Worm (Caenorhabditis elegans) whole organism, late embryonic: ENCODE data around the gene T19B10.2.
A peak's percentile ranks its signal among the peaks of the same experiment; 100 is the strongest.

Source experiments
- C08G9.2 ChIP-seq: sonication (generic microtip); optimal IDR thresholded peaks from 2 replicates; lab custom pipeline; 2016; ENCODE audit warnings: mild to moderate bottlenecking, missing genetic modification characterization, moderate library complexity, missing compliant biosample characterization
- C38D4.7 ChIP-seq: fragments of 200-800 bp; sonication (Bioruptor generic); optimal IDR thresholded peaks from 2 replicates; lab custom pipeline; 2018; ENCODE audit warnings: mild to moderate bottlenecking, missing genetic modification characterization, moderate library complexity, missing compliant biosample characterization
- F13H6.1 ChIP-seq: sonication (generic microtip); optimal IDR thresholded peaks from 2 replicates; lab custom pipeline; 2016; ENCODE audit warnings: missing genetic modification characterization, missing compliant biosample characterization
- K02D7.2 ChIP-seq: sonication (generic microtip); optimal IDR thresholded peaks from 2 replicates; lab custom pipeline; 2017; ENCODE audit warnings: mild to moderate bottlenecking, missing genetic modification characterization, missing compliant biosample characterization
- K09A11.1 ChIP-seq: sonication (generic microtip); optimal IDR thresholded peaks from 2 replicates; lab custom pipeline; 2017; ENCODE audit warnings: antibody characterized with exemption, mild to moderate bottlenecking, missing genetic modification characterization, missing compliant biosample characterization; ENCODE audit not compliant: insufficient read depth
- T23F11.4 ChIP-seq: fragments of 200-800 bp; sonication (Bioruptor generic); optimal IDR thresholded peaks from 2 replicates; lab custom pipeline; 2018; ENCODE audit warnings: mild to moderate bottlenecking, missing genetic modification characterization, missing compliant biosample characterization
- Y22D7AL.16 ChIP-seq: sonication (generic microtip); optimal IDR thresholded peaks from 2 replicates; lab custom pipeline; 2016; ENCODE audit warnings: missing genetic modification characterization, missing compliant biosample characterization
- ahr-1 ChIP-seq: sonication (generic microtip); optimal IDR thresholded peaks from 2 replicates; lab custom pipeline; 2016; ENCODE audit warnings: missing genetic modification characterization, missing compliant biosample characterization
- ama-1 ChIP-seq: fragments of 150-350 bp; optimal IDR thresholded peaks from 2 replicates; lab custom pipeline; 2014
- ceh-14 ChIP-seq: sonication (generic microtip); optimal IDR thresholded peaks from 2 replicates; lab custom pipeline; 2016; ENCODE audit warnings: missing genotype, missing genetic modification characterization, missing compliant biosample characterization
- ceh-19 ChIP-seq: fragments of 200-800 bp; sonication (Bioruptor generic); optimal IDR thresholded peaks from 2 replicates; lab custom pipeline; 2018; ENCODE audit warnings: mild to moderate bottlenecking, missing genetic modification characterization, missing compliant biosample characterization
- ceh-2 ChIP-seq: sonication (generic microtip); optimal IDR thresholded peaks from 2 replicates; lab custom pipeline; 2016; ENCODE audit warnings: missing genotype, missing genetic modification characterization, missing compliant biosample characterization
- ceh-22 ChIP-seq: sonication (generic microtip); optimal IDR thresholded peaks from 2 replicates; lab custom pipeline; 2017; ENCODE audit warnings: missing biosample characterization, missing genetic modification characterization
- ceh-30 ChIP-seq: fragments of 150-350 bp; optimal IDR thresholded peaks from 2 replicates; lab custom pipeline; 2014; ENCODE audit warnings: missing biosample characterization, missing genetic modification characterization
- ceh-31 ChIP-seq: sonication (generic microtip); optimal IDR thresholded peaks from 2 replicates; lab custom pipeline; 2016; ENCODE audit warnings: missing genetic modification characterization, missing compliant biosample characterization
- ceh-34 ChIP-seq: sonication (generic microtip); optimal IDR thresholded peaks from 2 replicates; lab custom pipeline; 2016; ENCODE audit warnings: mild to moderate bottlenecking, missing genetic modification characterization, missing compliant biosample characterization
- ceh-48 ChIP-seq: sonication (generic microtip); optimal IDR thresholded peaks from 2 replicates; lab custom pipeline; 2016; ENCODE audit warnings: missing genetic modification characterization, inconsistent platforms, missing compliant biosample characterization
- ceh-6 ChIP-seq: fragments of 200-800 bp; sonication (Bioruptor generic); optimal IDR thresholded peaks from 2 replicates; lab custom pipeline; 2018; ENCODE audit warnings: mild to moderate bottlenecking, missing genetic modification characterization, missing compliant biosample characterization
- ceh-9 ChIP-seq: sonication (generic microtip); optimal IDR thresholded peaks from 2 replicates; lab custom pipeline; 2016; ENCODE audit warnings: mild to moderate bottlenecking, missing genetic modification characterization, inconsistent platforms, missing compliant biosample characterization
- dmd-4 ChIP-seq: sonication (generic microtip); optimal IDR thresholded peaks from 2 replicates; lab custom pipeline; 2016; ENCODE audit warnings: borderline replicate concordance, missing genetic modification characterization, missing compliant biosample characterization
- dve-1 ChIP-seq: sonication (generic microtip); optimal IDR thresholded peaks from 2 replicates; lab custom pipeline; 2017; ENCODE audit warnings: antibody characterized with exemption, mild to moderate bottlenecking, missing genetic modification characterization, missing compliant biosample characterization
- elt-2 ChIP-seq: sonication (generic microtip); optimal IDR thresholded peaks from 2 replicates; lab custom pipeline; 2016; ENCODE audit warnings: missing genetic modification reagents, missing genetic modification characterization, missing compliant biosample characterization
- elt-4 ChIP-seq: sonication (generic microtip); optimal IDR thresholded peaks from 2 replicates; lab custom pipeline; 2016; ENCODE audit warnings: missing genetic modification characterization, missing compliant biosample characterization
- eyg-1 ChIP-seq: sonication (generic microtip); optimal IDR thresholded peaks from 2 replicates; lab custom pipeline; 2016; ENCODE audit warnings: missing genotype, missing genetic modification characterization, missing compliant biosample characterization
- fax-1 ChIP-seq: sonication (generic microtip); optimal IDR thresholded peaks from 2 replicates; lab custom pipeline; 2016; ENCODE audit warnings: missing genotype, missing genetic modification characterization, missing compliant biosample characterization
- hlh-13 ChIP-seq: fragments of 200-800 bp; sonication (Bioruptor generic); optimal IDR thresholded peaks from 2 replicates; lab custom pipeline; 2018; ENCODE audit warnings: mild to moderate bottlenecking, missing genetic modification characterization, missing compliant biosample characterization
- hlh-15 ChIP-seq: sonication (generic microtip); optimal IDR thresholded peaks from 2 replicates; lab custom pipeline; 2016; ENCODE audit warnings: missing genetic modification characterization, missing compliant biosample characterization
- hlh-30 ChIP-seq: sonication (generic microtip); optimal IDR thresholded peaks from 2 replicates; lab custom pipeline; 2017; ENCODE audit warnings: antibody characterized with exemption, missing genetic modification characterization, missing compliant biosample characterization; ENCODE audit not compliant: insufficient read depth
- hlh-6 ChIP-seq: sonication (generic microtip); optimal IDR thresholded peaks from 2 replicates; lab custom pipeline; 2016; ENCODE audit warnings: missing genotype, missing genetic modification characterization, missing compliant biosample characterization
- lim-6 ChIP-seq: sonication (generic microtip); optimal IDR thresholded peaks from 2 replicates; lab custom pipeline; 2016; ENCODE audit warnings: missing genetic modification characterization, missing compliant biosample characterization
- lin-11 ChIP-seq: fragments of 200-800 bp; sonication (Bioruptor generic); optimal IDR thresholded peaks from 2 replicates; lab custom pipeline; 2018; ENCODE audit warnings: mild to moderate bottlenecking, missing genetic modification characterization, missing compliant biosample characterization
- madf-2 ChIP-seq: sonication (generic microtip); optimal IDR thresholded peaks from 2 replicates; lab custom pipeline; 2017; ENCODE audit warnings: missing genetic modification characterization, missing compliant biosample characterization
- nhr-11 ChIP-seq: fragments of 150-350 bp; optimal IDR thresholded peaks from 2 replicates; lab custom pipeline; 2014; ENCODE audit warnings: missing biosample characterization, missing genetic modification characterization
- npax-4 ChIP-seq: sonication (generic microtip); optimal IDR thresholded peaks from 2 replicates; lab custom pipeline; 2016; ENCODE audit warnings: missing genetic modification characterization, missing compliant biosample characterization
- pag-3 ChIP-seq: sonication (generic microtip); optimal IDR thresholded peaks from 2 replicates; lab custom pipeline; 2016; ENCODE audit warnings: missing compliant biosample characterization, missing genetic modification characterization, borderline replicate concordance
- pax-1 ChIP-seq: fragments of 150-350 bp; optimal IDR thresholded peaks from 2 replicates; lab custom pipeline; 2014; ENCODE audit warnings: missing biosample characterization, missing genetic modification characterization
- pha-2 ChIP-seq: sonication (generic microtip); optimal IDR thresholded peaks from 2 replicates; lab custom pipeline; 2017; ENCODE audit warnings: mild to moderate bottlenecking, missing genetic modification characterization, missing compliant biosample characterization
- pha-4 ChIP-seq: fragments of 150-350 bp; optimal IDR thresholded peaks from 2 replicates; lab custom pipeline; 2018; ENCODE audit warnings: missing biosample characterization, missing genetic modification reagents, missing genetic modification characterization
- pqm-1 ChIP-seq: sonication (generic microtip); optimal IDR thresholded peaks from 2 replicates; lab custom pipeline; 2016; ENCODE audit warnings: missing genetic modification characterization, missing compliant biosample characterization
- rnt-1 ChIP-seq: sonication (generic microtip); optimal IDR thresholded peaks from 2 replicates; lab custom pipeline; 2016; ENCODE audit warnings: missing genetic modification characterization, missing compliant biosample characterization
- syd-9 ChIP-seq: sonication (generic microtip); optimal IDR thresholded peaks from 2 replicates; lab custom pipeline; 2016; ENCODE audit warnings: mild to moderate bottlenecking, missing genetic modification characterization, moderate library complexity, missing compliant biosample characterization
- tbx-2 ChIP-seq: sonication (generic microtip); optimal IDR thresholded peaks from 2 replicates; lab custom pipeline; 2016; ENCODE audit warnings: missing genetic modification characterization, missing compliant biosample characterization
- tbx-7 ChIP-seq: sonication (generic microtip); optimal IDR thresholded peaks from 2 replicates; lab custom pipeline; 2016; ENCODE audit warnings: missing genotype, missing genetic modification characterization, missing compliant biosample characterization
- ttx-3 ChIP-seq: sonication (generic microtip); optimal IDR thresholded peaks from 2 replicates; lab custom pipeline; 2016; ENCODE audit warnings: missing genetic modification reagents, missing genetic modification characterization, missing compliant biosample characterization
- unc-55 ChIP-seq: sonication (generic microtip); optimal IDR thresholded peaks from 2 replicates; lab custom pipeline; 2017; ENCODE audit warnings: missing biosample characterization, missing genetic modification reagents, missing genetic modification characterization
- unc-86 ChIP-seq: sonication (generic microtip); optimal IDR thresholded peaks from 2 replicates; lab custom pipeline; 2016; ENCODE audit warnings: missing genetic modification characterization, missing compliant biosample characterization

T19B10.2 gene

DNA sequence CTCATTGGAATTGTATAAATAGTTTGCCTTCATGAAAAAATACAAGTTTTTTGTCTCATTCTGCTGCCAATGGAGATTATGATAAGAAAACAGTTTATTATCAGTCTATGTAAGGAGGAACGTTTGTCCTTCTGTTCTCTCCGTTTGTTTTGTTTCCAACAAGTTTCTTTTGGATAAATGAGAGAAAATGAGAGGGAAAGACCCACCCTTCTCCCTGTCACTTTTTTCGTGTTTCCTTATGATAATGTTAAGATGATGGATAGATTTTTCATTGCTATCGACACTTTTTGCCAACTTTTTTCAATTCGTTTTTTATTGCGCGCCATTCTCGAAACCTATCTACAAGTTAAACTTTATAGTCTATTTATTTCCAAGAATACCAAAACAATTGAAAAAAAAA lies 10.1 kb downstream of the T19B10.2 start:
- TF ChIP-seq ceh-31 (tag; lab: Kevin White, UChicago): no peak
- TF ChIP-seq ceh-2 (tag; lab: Kevin White, UChicago): no peak
- TF ChIP-seq elt-2 (tag; lab: Kevin White, UChicago): peak; percentile 8

DNA sequence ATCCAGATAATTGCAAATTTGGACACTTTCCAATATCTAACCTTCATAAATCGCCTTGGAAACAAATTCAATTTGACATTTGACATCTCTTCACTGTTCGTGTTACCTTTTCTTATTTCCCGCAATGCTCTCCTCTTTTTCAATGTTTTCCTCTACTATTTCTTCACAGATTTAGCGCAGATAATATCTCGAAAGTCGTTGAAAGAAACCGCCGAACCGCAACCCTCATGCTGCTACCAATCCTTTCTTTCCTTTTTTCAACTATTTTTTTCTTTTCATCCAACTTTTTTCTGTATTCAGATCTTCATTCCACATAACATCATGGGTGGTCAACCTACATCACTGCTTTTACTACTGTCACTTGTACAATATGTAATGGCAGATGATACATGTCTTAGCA lies 13.2 kb downstream of the T19B10.2 start, which contains the start of gene T19B10.5:
TSS of gene T19B10.5 (plus strand) at position 301 of the 400 bp plus-strand sequence.
- TF ChIP-seq K02D7.2 (tag; lab: Kevin White, UChicago): no peak
- no peak for TF ChIP-seq ceh-34 (tag; lab: Kevin White, UChicago)
- TF ChIP-seq fax-1 (tag; lab: Kevin White, UChicago): no peak
- TF ChIP-seq hlh-15: no peak
- no peak for TF ChIP-seq elt-4 (tag; lab: Kevin White, UChicago)
- no peak for TF ChIP-seq syd-9 (tag; lab: Kevin White, UChicago)
- TF ChIP-seq hlh-6: no peak
- no peak for TF ChIP-seq ceh-48 (tag; lab: Kevin White, UChicago)
- no peak for TF ChIP-seq madf-2 (tag; lab: Kevin White, UChicago)
- TF ChIP-seq pax-1 (tag; lab: Kevin White, UChicago): no peak
- no peak for TF ChIP-seq npax-4 (tag; lab: Kevin White, UChicago)
- no peak for TF ChIP-seq lim-6 (tag; lab: Kevin White, UChicago)
- no peak for TF ChIP-seq tbx-2 (tag; lab: Kevin White, UChicago)
- TF ChIP-seq, all 69 proteins: peak for 0

DNA sequence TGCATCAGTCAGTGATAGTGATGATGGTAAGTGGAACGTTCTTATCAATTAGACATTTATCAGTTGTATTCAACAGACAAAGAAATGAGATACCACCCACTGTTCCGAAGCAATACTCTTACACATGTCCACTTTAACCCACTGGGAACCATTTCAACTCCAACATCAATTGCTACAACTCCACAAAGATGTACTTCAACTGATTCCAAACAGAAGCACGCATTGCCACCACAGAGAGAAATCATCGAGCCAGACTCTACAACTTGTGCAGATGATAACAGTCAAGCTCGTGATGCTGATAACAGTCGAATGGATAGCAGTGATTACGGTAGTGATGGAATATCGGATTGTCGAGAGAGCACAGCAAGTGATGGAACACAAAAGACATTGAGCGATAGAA lies 14.8 kb downstream of the T19B10.2 start:
- TF ChIP-seq C08G9.2 (no peak), F13H6.1 (no peak), elt-2 (tag; lab: Kevin White, UChicago) (peak; percentile 94), npax-4 (tag; lab: Kevin White, UChicago) (no peak), tbx-7 (tag; lab: Kevin White, UChicago) (no peak)
- TF ChIP-seq, all 69 proteins: peak for 1

DNA sequence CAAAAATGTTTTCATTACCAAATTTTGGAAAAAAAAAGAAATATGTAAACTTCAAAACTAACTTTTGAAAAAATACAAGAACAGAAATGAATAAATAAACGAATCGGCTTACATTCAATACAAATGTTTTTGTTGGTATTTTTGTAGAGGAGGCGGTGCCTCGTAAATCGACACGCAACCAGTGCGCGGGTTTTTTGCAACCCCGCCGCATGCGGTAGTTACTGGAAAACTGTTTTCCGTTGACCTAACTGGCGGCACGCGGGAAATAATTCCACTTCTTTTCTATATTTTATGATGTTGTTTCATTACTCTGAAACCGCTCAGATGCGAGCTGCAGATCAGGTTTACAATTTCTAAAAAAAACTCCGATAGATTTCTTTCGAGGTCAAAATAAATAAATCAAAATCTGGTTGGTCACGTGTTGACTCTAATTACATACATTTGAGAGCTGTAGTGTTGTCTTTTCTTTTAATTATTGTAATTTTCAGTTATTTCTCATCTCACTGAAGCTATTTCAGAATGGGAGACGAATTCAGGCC lies 18.2 kb downstream of the T19B10.2 start, which contains the start of the genes dvc-1 and ima-1:
TSS of gene dvc-1 (minus strand) at position 145 of the 539 bp plus-strand sequence.
TSS of gene ima-1 (plus strand) at position 489 of the 539 bp plus-strand sequence.
- TF ChIP-seq unc-86 (peak; percentile 73), fax-1 (tag; lab: Kevin White, UChicago) (peak; percentile 66), ceh-31 (tag; lab: Kevin White, UChicago) (peak; percentile 82), K02D7.2 (tag; lab: Kevin White, UChicago) (peak; percentile 62), lin-11 (tag; lab: Kevin White, UChicago) (peak; percentile 17), rnt-1 (tag; lab: Kevin White, UChicago) (peak; percentile 76), dve-1 (peak; percentile 41), ceh-9 (tag; lab: Kevin White, UChicago) (no peak), C38D4.7 (GFP tag; lab: Kevin White, UChicago) (peak; percentile 64), hlh-15 (peak; percentile 70), ceh-6 (peak; percentile 65), ceh-14 (peak; percentile 85), eyg-1 (tag; lab: Kevin White, UChicago) (peak; percentile 4), tbx-7 (tag; lab: Kevin White, UChicago) (no peak), pha-2 (tag; lab: Kevin White, UChicago) (no peak), F13H6.1 (peak; percentile 76), pha-4 (tag; lab: Kevin White, UChicago) (no peak), Y22D7AL.16 (tag; lab: Kevin White, UChicago) (peak; percentile 45), pqm-1 (tag; lab: Kevin White, UChicago) (no peak), npax-4 (tag; lab: Kevin White, UChicago) (peak; percentile 41), pag-3 (tag; lab: Kevin White, UChicago) (no peak), nhr-11 (tag; lab: Kevin White, UChicago) (no peak), hlh-30 (tag; lab: Kevin White, UChicago) (peak; percentile 70), ceh-30 (tag; lab: Kevin White, UChicago) (no peak), ceh-19 (GFP tag; lab: Kevin White, UChicago) (peak; percentile 66), ama-1 (lab: Kevin White, UChicago) (no peak), ceh-22 (tag; lab: Kevin White, UChicago) (no peak), unc-55 (no peak), K09A11.1 (tag; lab: Kevin White, UChicago) (peak; percentile 72), T23F11.4 (peak; percentile 22), ahr-1 (tag; lab: Kevin White, UChicago) (peak; percentile 76), ttx-3 (peak; percentile 75), tbx-2 (tag; lab: Kevin White, UChicago) (peak; percentile 77), dmd-4 (no peak), hlh-13 (GFP tag; lab: Kevin White, UChicago) (peak; percentile 40)
